Fruit fly (Drosophila melanogaster): ENCODE data around the gene AstC-R2.

DNA sequence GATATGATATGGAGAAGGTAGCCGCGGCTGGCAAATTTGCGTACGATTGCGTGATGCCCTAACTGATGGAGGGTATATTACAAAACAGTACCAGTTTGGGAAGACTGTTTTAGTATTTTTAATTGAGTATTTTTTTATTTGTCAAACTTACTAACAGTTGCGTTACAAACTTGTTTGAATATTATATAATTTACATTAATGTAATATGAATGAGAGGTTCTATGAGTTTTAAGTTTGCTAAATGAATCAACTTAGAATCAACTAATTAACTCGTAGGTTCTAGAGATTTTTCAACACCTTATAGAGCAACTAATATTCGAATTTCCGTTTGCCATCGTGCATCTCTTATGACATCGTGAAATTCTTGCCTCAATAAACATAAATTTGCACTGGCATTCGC, 52.7 kb downstream of the AstC-R2 start:
- no peak for TF ChIP-seq psq (optimal IDR thresholded peaks at IDR 0.05)
- no peak for TF ChIP-seq Myc (optimal IDR thresholded peaks at IDR 0.05)
- no peak for TF ChIP-seq ttk (optimal IDR thresholded peaks at IDR 0.05)
- no peak for TF ChIP-seq insv (optimal IDR thresholded peaks at IDR 0.05)
- TF ChIP-seq h (optimal IDR thresholded peaks at IDR 0.05) = no peak
- no peak for TF ChIP-seq Sin3A (optimal IDR thresholded peaks at IDR 0.05)

Data from Kc167 (cell line).